Worm (Caenorhabditis elegans): ENCODE data around the gene F11C1.1.

F11C1.1 gene

ce11 chrX:12951175-12951574 is 39.2 kb downstream of the F11C1.1 start:
- TF ChIP-seq gei-17 (GFP tag; optimal IDR thresholded peaks at IDR 0.05) (no peak), sdz-38 (tag; optimal IDR thresholded peaks at IDR 0.05) (no peak), zfh-2 (GFP tag; conservative IDR thresholded peaks at IDR 0.05) (no peak), T26A5.8 (tag; optimal IDR thresholded peaks at IDR 0.05) (no peak), akir-1 (GFP tag; optimal IDR thresholded peaks at IDR 0.05) (no peak), lag-1 (GFP tag; IDR thresholded peaks at IDR 0.05) (no peak), pha-4 (tag; optimal IDR thresholded peaks at IDR 0.05) (no peak), K12H6.12 (tag; optimal IDR thresholded peaks at IDR 0.05) (no peak), F22D6.2 (tag; optimal IDR thresholded peaks at IDR 0.05) (no peak), B0019.2 (GFP tag; conservative IDR thresholded peaks at IDR 0.05) (no peak), F57C9.4 (tag; optimal IDR thresholded peaks at IDR 0.05) (no peak), F49E8.2 (tag; optimal IDR thresholded peaks at IDR 0.05; ENCODE audit: insufficient read depth) (no peak), Y95B8A.8 (GFP tag; IDR thresholded peaks at IDR 0.05) (no peak), egrh-3 (GFP tag; IDR thresholded peaks at IDR 0.05) (no peak), mcd-1 (GFP tag; IDR thresholded peaks at IDR 0.05) (no peak), hrde-1 (tag; optimal IDR thresholded peaks at IDR 0.05; ENCODE audit: borderline replicate concordance) (no peak), mes-4 (tag; optimal IDR thresholded peaks at IDR 0.05) (no peak), ekl-4 (GFP tag; IDR thresholded peaks at IDR 0.05) (no peak)

- TF ChIP-seq akir-1 (GFP tag; optimal IDR thresholded peaks at IDR 0.05) (no peak), nhr-80 (tag; optimal IDR thresholded peaks at IDR 0.05) (no peak), ekl-4 (GFP tag; IDR thresholded peaks at IDR 0.05) (no peak), madf-6 (GFP tag; IDR thresholded peaks at IDR 0.05) (no peak), ztf-3 (GFP tag; optimal IDR thresholded peaks at IDR 0.05) (no peak), Y67H2A.10 (GFP tag; conservative IDR thresholded peaks at IDR 0.05) (no peak)
Observed at ce11 chrX:12946533-12946932, 43.8 kb downstream of the F11C1.1 start, which contains the start of gene C05E7.3. Gene C05E7.3 (minus strand): TSS chrX:12946633.

- no peak for TF ChIP-seq B0261.1 (tag; optimal IDR thresholded peaks at IDR 0.05)
- TF ChIP-seq snpc-4 (GFP tag; optimal IDR thresholded peaks at IDR 0.05), result no peak
- no peak for TF ChIP-seq snpc-4 (tag; optimal IDR thresholded peaks at IDR 0.05)
- no peak for TF ChIP-seq xnd-1 (tag; optimal IDR thresholded peaks at IDR 0.05)
- TF ChIP-seq ceh-27 (GFP tag; optimal IDR thresholded peaks at IDR 0.05), result no peak
- TF ChIP-seq F33H1.4 (GFP tag; IDR thresholded peaks at IDR 0.05), result no peak
Observed at ce11 chrX:12944661-12945060, 45.7 kb downstream of the F11C1.1 start.

- TF ChIP-seq F37B4.10 (GFP tag; IDR thresholded peaks at IDR 0.05), result no peak
- no peak for TF ChIP-seq zim-3 (tag; optimal IDR thresholded peaks at IDR 0.05)
- no peak for TF ChIP-seq dpl-1 (GFP tag; optimal IDR thresholded peaks at IDR 0.05)
- no peak for TF ChIP-seq tbp1 (GFP tag; optimal IDR thresholded peaks at IDR 0.05)
- no peak for TF ChIP-seq egrh-3 (GFP tag; IDR thresholded peaks at IDR 0.05)
- no peak for TF ChIP-seq fkh-3 (tag; optimal IDR thresholded peaks at IDR 0.05)
- TF ChIP-seq B0336.3 (GFP tag; IDR thresholded peaks at IDR 0.05), result no peak
- no peak for TF ChIP-seq egl-18 (GFP tag; IDR thresholded peaks at IDR 0.05)
- no peak for TF ChIP-seq T07F8.4 (tag; optimal IDR thresholded peaks at IDR 0.05)
- TF ChIP-seq xnd-1 (tag; optimal IDR thresholded peaks at IDR 0.05), result no peak
- TF ChIP-seq atf-7 (tag; optimal IDR thresholded peaks at IDR 0.05), result no peak
- no peak for TF ChIP-seq lin-26 (GFP tag; IDR thresholded peaks at IDR 0.05)
- no peak for TF ChIP-seq hrde-1 (tag; optimal IDR thresholded peaks at IDR 0.05; ENCODE audit: borderline replicate concordance)
- no peak for TF ChIP-seq madf-6 (GFP tag; IDR thresholded peaks at IDR 0.05)
Observed at ce11 chrX:12943166-12943565, 47.2 kb downstream of the F11C1.1 start, which contains the start of gene gmap-2. Gene gmap-2 (minus strand): TSS chrX:12943266.

Data from whole organism, young adult.